Worm (Caenorhabditis elegans) whole organism, young adult: ENCODE results near the gene dnc-3.
"Not testable (repeated sequence)": the region's sequence is repeated elsewhere in the genome, so short reads cannot be mapped to it uniquely, and the experiment has no call there.

ENCODE experiments used
- B0019.2 ChIP-seq: fragments of 200-800 bp; sonication (Bioruptor generic); conservative IDR thresholded peaks from 2 replicates; pipeline ENCODE4 v1.3.6; 2022; ENCODE audit warnings: missing genetic modification reagents, missing genetic modification characterization, missing compliant biosample characterization
- B0261.1 ChIP-seq: sonication (generic microtip); optimal IDR thresholded peaks from 2 replicates; lab custom pipeline; 2016; ENCODE audit warnings: mild to moderate bottlenecking, missing genetic modification characterization, moderate library complexity, missing compliant biosample characterization
- C06A6.2 ChIP-seq: fragments of 200-800 bp; sonication (Bioruptor generic); conservative IDR thresholded peaks from 2 replicates; pipeline ENCODE4 v1.3.6; 2022; ENCODE audit warnings: missing genetic modification characterization, missing compliant biosample characterization
- C17E4.6 ChIP-seq: fragments of 200-800 bp; sonication (Bioruptor generic); IDR thresholded peaks from 2 replicates; pipeline ENCODE4 v1.3.6; 2022; ENCODE audit warnings: missing genetic modification reagents, missing genetic modification characterization, missing compliant biosample characterization
- D2030.7 ChIP-seq: fragments of 200-800 bp; sonication (Bioruptor generic); IDR thresholded peaks from 2 replicates; pipeline ENCODE4 v1.3.6; 2022; ENCODE audit warnings: missing genetic modification reagents, missing genetic modification characterization, missing compliant biosample characterization
- F33H1.4 ChIP-seq: fragments of 200-800 bp; sonication (Bioruptor generic); IDR thresholded peaks from 2 replicates; pipeline ENCODE4 v1.3.6; 2022; ENCODE audit warnings: missing genetic modification reagents, missing genetic modification characterization, missing compliant biosample characterization
- F49E8.2 ChIP-seq: sonication (generic microtip); optimal IDR thresholded peaks from 3 replicates; lab custom pipeline; 2017; ENCODE audit warnings: missing genetic modification characterization, mild to moderate bottlenecking, missing compliant biosample characterization, antibody characterized with exemption, moderate library complexity; ENCODE audit not compliant: insufficient read depth
- F57A8.1 ChIP-seq: fragments of 200-800 bp; sonication (Bioruptor generic); optimal IDR thresholded peaks from 2 replicates; lab custom pipeline; 2018; ENCODE audit warnings: mild to moderate bottlenecking, missing genetic modification characterization, moderate library complexity, missing compliant biosample characterization
- F57C9.4 ChIP-seq: sonication (generic microtip); optimal IDR thresholded peaks from 2 replicates; lab custom pipeline; 2017; ENCODE audit warnings: mild to moderate bottlenecking, missing genetic modification characterization, missing compliant biosample characterization
- K12H6.12 ChIP-seq: fragments of 200-800 bp; sonication (Bioruptor generic); optimal IDR thresholded peaks from 2 replicates; lab custom pipeline; 2018; ENCODE audit warnings: mild to moderate bottlenecking, missing genetic modification characterization, missing compliant biosample characterization
- Y67H2A.10 ChIP-seq: fragments of 200-800 bp; sonication (Bioruptor generic); conservative IDR thresholded peaks from 2 replicates; pipeline ENCODE4 v1.3.6; 2022; ENCODE audit warnings: missing genetic modification reagents, missing genetic modification characterization, missing compliant biosample characterization
- Y79H2A.3 ChIP-seq: fragments of 200-800 bp; sonication (Bioruptor generic); conservative IDR thresholded peaks from 2 replicates; pipeline ENCODE4 v1.3.6; 2022; ENCODE audit warnings: missing genetic modification reagents, missing genetic modification characterization, missing compliant biosample characterization
- Y95B8A.8 ChIP-seq: fragments of 200-800 bp; sonication (Bioruptor generic); IDR thresholded peaks from 2 replicates; pipeline ENCODE4 v1.3.6; 2022; ENCODE audit warnings: missing genetic modification reagents, missing genetic modification characterization, missing compliant biosample characterization
- ZK185.1 ChIP-seq: sonication (generic microtip); optimal IDR thresholded peaks from 2 replicates; lab custom pipeline; 2016; ENCODE audit warnings: mild to moderate bottlenecking, missing genetic modification characterization, missing compliant biosample characterization; ENCODE audit not compliant: poor library complexity, severe bottlenecking
- aptf-2 ChIP-seq: fragments of 200-800 bp; sonication (Bioruptor generic); conservative IDR thresholded peaks from 2 replicates; pipeline ENCODE4 v1.3.6; 2022; ENCODE audit warnings: missing genetic modification reagents, missing genetic modification characterization, missing compliant biosample characterization
- attf-3 ChIP-seq: fragments of 200-800 bp; sonication (Bioruptor generic); conservative IDR thresholded peaks from 2 replicates; pipeline ENCODE4 v1.3.6; 2022; ENCODE audit warnings: missing genetic modification reagents, missing genetic modification characterization, missing compliant biosample characterization
- cebp-1 ChIP-seq, 2 experiments: fragments of 200-800 bp in 1 of 2; sonication (Bioruptor generic) in 1 of 2; sonication (generic microtip) in 1 of 2; IDR thresholded peaks in 1 of 2; optimal IDR thresholded peaks in 1 of 2; 2 replicates each; pipeline versions ENCODE4 v1.3.6 to Lab custom; 2017 to 2022; ENCODE audit warnings: missing compliant biosample characterization in 2 of 2, missing genetic modification characterization in 2 of 2, mild to moderate bottlenecking in 1 of 2, missing genetic modification reagents in 1 of 2, moderate library complexity in 1 of 2
- ceh-100 ChIP-seq: fragments of 200-800 bp; sonication (Bioruptor generic); IDR thresholded peaks from 2 replicates; pipeline ENCODE4 v1.3.6; 2022; ENCODE audit warnings: missing genetic modification reagents, missing genetic modification characterization, missing compliant biosample characterization
- ceh-27 ChIP-seq: fragments of 200-800 bp; sonication (Bioruptor generic); optimal IDR thresholded peaks from 2 replicates; lab custom pipeline; 2018; ENCODE audit warnings: mild to moderate bottlenecking, missing genetic modification characterization, moderate library complexity, missing compliant biosample characterization
- ceh-91 ChIP-seq: fragments of 200-800 bp; sonication (Bioruptor generic); IDR thresholded peaks from 2 replicates; pipeline ENCODE4 v1.3.6; 2022; ENCODE audit warnings: missing genetic modification reagents, missing genetic modification characterization, missing compliant biosample characterization
- dox-1 ChIP-seq: fragments of 200-800 bp; sonication (Bioruptor generic); IDR thresholded peaks from 2 replicates; pipeline ENCODE4 v1.3.6; 2022; ENCODE audit warnings: missing genetic modification reagents, missing genetic modification characterization, missing compliant biosample characterization
- dpff-1 ChIP-seq: sonication (generic microtip); optimal IDR thresholded peaks from 2 replicates; lab custom pipeline; 2017; ENCODE audit warnings: mild to moderate bottlenecking, missing genetic modification characterization, missing compliant biosample characterization
- egl-18 ChIP-seq: fragments of 200-800 bp; sonication (Bioruptor generic); IDR thresholded peaks from 2 replicates; pipeline ENCODE4 v1.3.6; 2022; ENCODE audit warnings: missing genetic modification reagents, missing genetic modification characterization, missing compliant biosample characterization
- ekl-4 ChIP-seq: fragments of 200-800 bp; sonication (Bioruptor generic); IDR thresholded peaks from 2 replicates; pipeline ENCODE4 v1.3.6; 2022; ENCODE audit warnings: missing genetic modification reagents, missing genetic modification characterization, missing compliant biosample characterization
- hmg-1.2 ChIP-seq: fragments of 200-800 bp; sonication (Bioruptor generic); IDR thresholded peaks from 2 replicates; pipeline ENCODE4 v1.3.6; 2022; ENCODE audit warnings: missing genetic modification reagents, missing genetic modification characterization, missing compliant biosample characterization
- hmg-20 ChIP-seq: fragments of 200-800 bp; sonication (Bioruptor generic); IDR thresholded peaks from 2 replicates; pipeline ENCODE4 v1.3.6; 2022; ENCODE audit warnings: missing genetic modification reagents, missing genetic modification characterization, missing compliant biosample characterization
- let-526 ChIP-seq: fragments of 200-800 bp; sonication (Bioruptor generic); IDR thresholded peaks from 2 replicates; pipeline ENCODE4 v1.3.6; 2022; ENCODE audit warnings: missing genetic modification reagents, missing genetic modification characterization, missing compliant biosample characterization
- lin-35 ChIP-seq, 3 experiments: fragments of 150-350 bp in 2 of 3; sonication (generic microtip) in 1 of 3; optimal IDR thresholded peaks; 2 replicates each; lab custom pipeline; 2014 to 2018; ENCODE audit warnings: missing biosample characterization in 3 of 3, missing genetic modification characterization in 3 of 3, missing genetic modification reagents in 3 of 3
- lin-40 ChIP-seq: sonication (generic microtip); optimal IDR thresholded peaks from 2 replicates; lab custom pipeline; 2016; ENCODE audit warnings: missing genetic modification characterization, mild to moderate bottlenecking, missing compliant biosample characterization, missing genotype, missing genetic modification reagents
- lin-54 ChIP-seq: fragments of 200-800 bp; sonication (Bioruptor generic); optimal IDR thresholded peaks from 2 replicates; lab custom pipeline; 2018; ENCODE audit warnings: mild to moderate bottlenecking, missing genetic modification characterization, missing compliant biosample characterization
- lsl-1 ChIP-seq: fragments of 200-800 bp; sonication (Bioruptor generic); optimal IDR thresholded peaks from 2 replicates; lab custom pipeline; 2018; ENCODE audit warnings: mild to moderate bottlenecking, missing genetic modification characterization, moderate library complexity, missing compliant biosample characterization
- madf-8 ChIP-seq: fragments of 200-800 bp; sonication (Bioruptor generic); conservative IDR thresholded peaks from 2 replicates; pipeline ENCODE4 v1.3.6; 2022; ENCODE audit warnings: missing genetic modification reagents, missing genetic modification characterization, missing compliant biosample characterization
- mcd-1 ChIP-seq: fragments of 200-800 bp; sonication (Bioruptor generic); IDR thresholded peaks from 2 replicates; pipeline ENCODE4 v1.3.6; 2022; ENCODE audit warnings: missing genetic modification reagents, missing genetic modification characterization, missing compliant biosample characterization
- mel-28 ChIP-seq: sonication (generic microtip); optimal IDR thresholded peaks from 2 replicates; lab custom pipeline; 2016; ENCODE audit warnings: borderline replicate concordance, mild to moderate bottlenecking, missing genetic modification characterization, missing compliant biosample characterization
- pbrm-1 ChIP-seq: fragments of 200-800 bp; sonication (Bioruptor generic); IDR thresholded peaks from 2 replicates; pipeline ENCODE4 v1.3.6; 2022; ENCODE audit warnings: missing genetic modification reagents, missing genetic modification characterization, missing compliant biosample characterization
- rcor-1 ChIP-seq: fragments of 200-800 bp; sonication (Bioruptor generic); IDR thresholded peaks from 2 replicates; pipeline ENCODE4 v1.3.6; 2022; ENCODE audit warnings: missing genetic modification reagents, missing genetic modification characterization, missing compliant biosample characterization
- snpc-1.3 ChIP-seq: sonication (generic microtip); optimal IDR thresholded peaks from 2 replicates; lab custom pipeline; 2017; ENCODE audit warnings: missing genetic modification characterization, mild to moderate bottlenecking, missing compliant biosample characterization, antibody characterized with exemption, moderate library complexity, missing genotype, missing genetic modification reagents; ENCODE audit not compliant: insufficient read depth
- snpc-4 ChIP-seq, 5 experiments: fragments of 150-350 bp in 1 of 5; sonication (generic microtip) in 4 of 5; optimal IDR thresholded peaks; 2 replicates each; lab custom pipeline; 2014 to 2018; ENCODE audit warnings: missing genetic modification characterization in 5 of 5, missing biosample characterization in 3 of 5, antibody characterized with exemption in 2 of 5, mild to moderate bottlenecking in 2 of 5, missing compliant biosample characterization in 2 of 5, missing genotype in 2 of 5, moderate library complexity in 2 of 5, missing genetic modification reagents in 1 of 5
- tbp1 ChIP-seq: fragments of 200-800 bp; sonication (Bioruptor generic); optimal IDR thresholded peaks from 2 replicates; lab custom pipeline; 2018; ENCODE audit warnings: mild to moderate bottlenecking, missing genetic modification characterization, missing compliant biosample characterization
- unc-62 ChIP-seq: fragments of 150-350 bp; optimal IDR thresholded peaks from 2 replicates; lab custom pipeline; 2014; ENCODE audit warnings: missing biosample characterization, missing genetic modification reagents, missing genetic modification characterization
- ztf-26 ChIP-seq: sonication (generic microtip); optimal IDR thresholded peaks from 2 replicates; lab custom pipeline; 2017; ENCODE audit warnings: missing genetic modification characterization, missing compliant biosample characterization

The dnc-3 gene

DNA sequence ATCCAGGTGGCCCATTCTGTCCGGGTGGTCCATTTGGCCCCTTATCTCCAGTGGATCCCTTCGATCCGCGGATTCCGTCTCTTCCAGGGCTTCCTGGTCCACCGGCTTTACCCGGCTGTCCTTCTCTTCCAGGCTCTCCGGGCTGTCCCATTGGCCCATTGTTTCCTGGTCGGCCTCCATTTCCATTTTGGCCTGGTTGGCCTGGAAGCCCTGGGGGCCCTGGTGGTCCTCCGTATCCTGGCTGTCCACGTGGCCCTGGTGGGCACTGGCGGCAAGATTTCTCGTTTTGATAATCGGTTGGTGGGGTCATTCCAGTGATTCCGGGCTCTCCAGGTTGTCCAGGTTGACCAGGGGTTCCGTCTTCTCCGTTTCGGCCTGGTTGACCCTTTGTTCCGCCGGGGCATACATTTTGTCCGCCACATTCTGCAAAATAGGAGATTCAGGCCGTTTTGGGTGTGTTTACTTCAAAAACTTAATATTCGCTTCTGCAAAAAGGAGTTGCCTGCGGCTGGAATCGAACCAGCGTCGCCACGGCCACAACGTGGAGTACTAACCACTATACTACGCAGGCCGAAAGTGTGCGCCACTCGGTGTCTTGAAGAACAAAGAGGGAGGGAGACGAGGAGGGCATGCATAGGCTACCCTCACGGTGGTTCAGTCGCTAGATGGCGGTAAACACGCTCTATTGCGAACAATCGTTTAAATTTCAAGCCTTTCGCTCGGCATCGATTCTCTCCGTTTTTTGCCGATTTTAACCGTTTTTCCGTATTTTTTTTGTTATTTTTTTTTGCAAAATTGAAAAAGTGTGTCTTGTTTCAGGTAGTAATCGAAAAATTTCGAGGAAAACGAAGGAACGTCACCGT lies 32.3 kb upstream of the dnc-3 start, which contains the start of gene W09G10.9 (continued):
- TF ChIP-seq K12H6.12 (peak; percentile 54), lin-54 (GFP tag; lab: Kevin White, UChicago) (peak; percentile 45), Y79H2A.3 (0 out of 2 replicates have a peak, but pooled peaks have one; percentile 65), pbrm-1 (GFP tag; lab: Robert Waterston, UW) (peak; percentile 91), hmg-1.2 (peak; percentile 93), egl-18 (no peak), mel-28 (tag; lab: Kevin White, UChicago) (no peak), Y95B8A.8 (peak; percentile 83), hmg-20 (GFP tag; lab: Robert Waterston, UW) (peak; percentile 76; the same call in 1 of the 2 replicates), aptf-2 (GFP tag; lab: Robert Waterston, UW) (no peak), snpc-1.3 (tag; lab: Kevin White, UChicago) (peak; percentile 52), cebp-1 (GFP tag; IDR thresholded peaks at IDR 0.05; lab: Robert Waterston, UW) (no peak), cebp-1 (tag; optimal IDR thresholded peaks at IDR 0.05; lab: Kevin White, UChicago) (peak; percentile 65), B0261.1 (tag; lab: Kevin White, UChicago) (peak; percentile 84), Y67H2A.10 (GFP tag; lab: Robert Waterston, UW) (no peak), lsl-1 (GFP tag; lab: Kevin White, UChicago) (peak; percentile 56), F49E8.2 (tag; lab: Kevin White, UChicago) (no peak), F57A8.1 (no peak), unc-62 (no peak), C17E4.6 (0 out of 2 replicates have a peak, but pooled peaks have one; percentile 41), dox-1 (peak; percentile 91), let-526 (GFP tag; lab: Robert Waterston, UW) (peak; percentile 58; the same call in 1 of the 2 replicates), dpff-1 (tag; lab: Kevin White, UChicago) (no peak), F57C9.4 (tag; lab: Kevin White, UChicago) (no peak), ceh-91 (GFP tag; lab: Robert Waterston, UW) (no peak)

DNA sequence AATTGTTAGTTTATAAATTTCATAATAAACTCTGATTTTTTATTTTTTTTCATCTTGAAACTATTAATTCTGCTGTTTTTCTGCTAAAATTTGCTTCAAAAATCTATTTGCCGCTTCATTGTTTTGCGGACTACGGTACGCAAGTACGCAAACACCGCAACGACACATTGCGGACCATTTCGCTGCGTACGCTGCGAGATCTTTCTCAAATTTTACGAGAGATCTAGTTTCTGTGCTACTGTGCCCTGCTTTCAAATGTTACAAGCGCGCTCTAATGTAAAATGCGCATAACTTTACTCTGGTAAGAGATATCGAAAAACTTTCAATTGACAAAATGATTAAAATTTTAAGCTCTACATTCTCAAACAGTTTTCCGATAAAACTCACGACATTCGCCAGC lies 30.0 kb upstream of the dnc-3 start:
- TF ChIP-seq B0019.2 (peak; percentile 51; the same call in 1 of the 2 replicates), madf-8 (GFP tag; lab: Robert Waterston, UW) (0 out of 2 replicates have a peak, but pooled peaks have one; percentile 14), hmg-1.2 (peak; percentile 94), C06A6.2 (peak; percentile 81), rcor-1 (GFP tag; lab: Robert Waterston, UW) (peak; percentile 55), dox-1 (peak; percentile 76), ekl-4 (GFP tag; lab: Robert Waterston, UW) (peak; percentile 60; the same call in 1 of the 2 replicates), lsl-1 (GFP tag; lab: Kevin White, UChicago) (peak; percentile 63), cebp-1 (GFP tag; IDR thresholded peaks at IDR 0.05; lab: Robert Waterston, UW) (peak; percentile 58), cebp-1 (tag; optimal IDR thresholded peaks at IDR 0.05; lab: Kevin White, UChicago) (peak; percentile 62), D2030.7 (GFP tag; lab: Robert Waterston, UW) (peak; percentile 62), pbrm-1 (GFP tag; lab: Robert Waterston, UW) (peak; percentile 74; the same call in 1 of the 2 replicates), ztf-26 (tag; lab: Kevin White, UChicago) (peak; percentile 5), snpc-4 (tag; optimal IDR thresholded peaks at IDR 0.05; lab: Kevin White, UChicago) (peak in 2 of 4 experiments; percentile 23 to 43), C17E4.6 (0 out of 2 replicates have a peak, but pooled peaks have one; percentile 20), ZK185.1 (tag; lab: Kevin White, UChicago) (peak; percentile 51), B0261.1 (tag; lab: Kevin White, UChicago) (peak; percentile 42), mcd-1 (GFP tag; lab: Robert Waterston, UW) (peak; percentile 96), F33H1.4 (GFP tag; lab: Robert Waterston, UW) (peak; percentile 50; the same call in 1 of the 2 replicates), ceh-100 (GFP tag; lab: Robert Waterston, UW) (peak; percentile 68), attf-3 (peak; percentile 71), tbp1 (GFP tag; lab: Kevin White, UChicago) (peak; percentile 47), lin-40 (peak; percentile 68), ceh-27 (GFP tag; lab: Kevin White, UChicago) (peak; percentile 72), egl-18 (peak; percentile 68; the same call in 1 of the 2 replicates), lin-35 (GFP tag; optimal IDR thresholded peaks at IDR 0.05; lab: Kevin White, UChicago) (peak in 1 of 3 experiments; percentile 62)
- not testable (repeated sequence) for TF ChIP-seq snpc-4 (GFP tag; optimal IDR thresholded peaks at IDR 0.05; lab: Kevin White, UChicago)
